Worm (Caenorhabditis elegans) whole organism, L4 larva: Measurements from ENCODE around the gene sshk-1.

Experiments
- T20F7.1 ChIP-seq: fragments of 200-800 bp; sonication (Bioruptor generic); optimal IDR thresholded peaks from 2 replicates; lab custom pipeline; 2018; ENCODE audit warnings: mild to moderate bottlenecking, missing genetic modification characterization, missing compliant biosample characterization
- T26A8.4 ChIP-seq: fragments of 200-800 bp; sonication (Bioruptor generic); IDR thresholded peaks from 2 replicates; pipeline ENCODE4 v1.3.6; 2022; ENCODE audit warnings: missing genetic modification characterization, missing compliant biosample characterization
- Y105C5A.15 ChIP-seq: fragments of 200-800 bp; sonication (Bioruptor generic); IDR thresholded peaks from 2 replicates; pipeline ENCODE4 v1.3.6; 2022; ENCODE audit warnings: missing genetic modification characterization, missing compliant biosample characterization
- Y75B8A.6 ChIP-seq: fragments of 200-800 bp; sonication (Bioruptor generic); IDR thresholded peaks from 2 replicates; pipeline ENCODE4 v1.3.6; 2022; ENCODE audit warnings: missing genetic modification reagents, missing genetic modification characterization, missing compliant biosample characterization
- ZK546.5 ChIP-seq, 2 experiments: sonication (generic microtip); optimal IDR thresholded peaks; 2 replicates each; lab custom pipeline; 2017; ENCODE audit warnings: missing biosample characterization in 2 of 2, missing genetic modification characterization in 2 of 2
- aha-1 ChIP-seq: fragments of 150-350 bp; peaks from one replicate; lab custom pipeline; 2014; ENCODE audit warnings: missing biosample characterization, missing genetic modification characterization
- ama-1 ChIP-seq: fragments of 150-350 bp; optimal IDR thresholded peaks from 2 replicates; lab custom pipeline; 2014; ENCODE audit warnings: inconsistent platforms, mixed read lengths
- ces-1 ChIP-seq: fragments of 150-350 bp; sonication (generic microtip); optimal IDR thresholded peaks from 4 replicates; lab custom pipeline; 2014; ENCODE audit warnings: missing biosample characterization, missing genetic modification reagents, missing genetic modification characterization
- ctbp-1 ChIP-seq: fragments of 200-800 bp; sonication (Bioruptor generic); IDR thresholded peaks from 2 replicates; pipeline ENCODE4 v1.3.6; 2022; ENCODE audit warnings: missing genetic modification reagents, missing genetic modification characterization, missing compliant biosample characterization
- daf-16 ChIP-seq, 3 experiments: sonication (generic microtip); optimal IDR thresholded peaks; 2 replicates each; lab custom pipeline; 2016 to 2017; ENCODE audit warnings: missing genetic modification characterization in 3 of 3, missing genetic modification reagents in 3 of 3, mild to moderate bottlenecking in 2 of 3, missing compliant biosample characterization in 2 of 3, missing biosample characterization in 1 of 3, moderate library complexity in 1 of 3
- dmd-9 ChIP-seq: fragments of 200-800 bp; sonication (Bioruptor generic); IDR thresholded peaks from 2 replicates; pipeline ENCODE4 v1.3.6; 2022; ENCODE audit warnings: missing genetic modification reagents, missing genetic modification characterization, missing compliant biosample characterization
- dve-1 ChIP-seq: sonication (generic microtip); optimal IDR thresholded peaks from 2 replicates; lab custom pipeline; 2017; ENCODE audit warnings: antibody characterized with exemption, mild to moderate bottlenecking, missing genetic modification characterization, missing compliant biosample characterization; ENCODE audit not compliant: insufficient read depth
- egl-27 ChIP-seq: sonication (generic microtip); optimal IDR thresholded peaks from 3 replicates; lab custom pipeline; 2017; ENCODE audit warnings: missing biosample characterization, missing genetic modification reagents, missing genetic modification characterization
- egl-43 ChIP-seq: fragments of 200-800 bp; sonication (Bioruptor generic); IDR thresholded peaks from 2 replicates; pipeline ENCODE4 v1.3.6; 2022; ENCODE audit warnings: missing genetic modification reagents, missing genetic modification characterization, missing compliant biosample characterization
- fkh-10 ChIP-seq: fragments of 150-350 bp; optimal IDR thresholded peaks from 2 replicates; lab custom pipeline; 2014; ENCODE audit warnings: missing biosample characterization, missing genetic modification reagents, missing genetic modification characterization
- hif-1 ChIP-seq, 2 experiments: sonication (generic microtip); optimal IDR thresholded peaks; 2 replicates each; lab custom pipeline; 2016 to 2017; ENCODE audit warnings: missing compliant biosample characterization in 2 of 2, missing genetic modification characterization in 2 of 2, missing genetic modification reagents in 2 of 2, missing genotype in 2 of 2, mild to moderate bottlenecking in 1 of 2
- hlh-11 ChIP-seq: fragments of 200-800 bp; sonication (Bioruptor generic); optimal IDR thresholded peaks from 2 replicates; lab custom pipeline; 2018; ENCODE audit warnings: mild to moderate bottlenecking, missing genetic modification characterization, missing compliant biosample characterization
- hlh-30 ChIP-seq: sonication (generic microtip); optimal IDR thresholded peaks from 2 replicates; lab custom pipeline; 2017; ENCODE audit warnings: antibody characterized with exemption, mild to moderate bottlenecking, missing genetic modification characterization, missing compliant biosample characterization; ENCODE audit not compliant: insufficient read depth
- hmg-1.1 ChIP-seq: fragments of 200-800 bp; sonication (Bioruptor generic); IDR thresholded peaks from 2 replicates; pipeline ENCODE4 v1.3.6; 2022; ENCODE audit warnings: missing genetic modification reagents, missing genetic modification characterization, missing compliant biosample characterization
- jun-1 ChIP-seq: fragments of 150-350 bp; optimal IDR thresholded peaks from 2 replicates; lab custom pipeline; 2014; ENCODE audit warnings: missing biosample characterization, missing genetic modification reagents, missing genetic modification characterization
- lin-1 ChIP-seq: fragments of 200-800 bp; sonication (Bioruptor generic); IDR thresholded peaks from 2 replicates; pipeline ENCODE4 v1.3.6; 2022; ENCODE audit warnings: missing genetic modification reagents, missing genetic modification characterization, missing compliant biosample characterization
- lin-13 ChIP-seq: fragments of 150-350 bp; optimal IDR thresholded peaks from 2 replicates; lab custom pipeline; 2014; ENCODE audit warnings: missing biosample characterization, missing genetic modification reagents, missing genetic modification characterization
- lsy-2 ChIP-seq, 2 experiments: fragments of 150-350 bp in 1 of 2; sonication (generic microtip) in 1 of 2; optimal IDR thresholded peaks; 2 replicates each; lab custom pipeline; 2014 to 2017; ENCODE audit warnings: missing biosample characterization in 2 of 2, missing genetic modification characterization in 2 of 2
- madf-9 ChIP-seq: fragments of 200-800 bp; sonication (Bioruptor generic); conservative IDR thresholded peaks from 2 replicates; pipeline ENCODE4 v1.3.6; 2022; ENCODE audit warnings: missing genetic modification reagents, missing genetic modification characterization, missing compliant biosample characterization
- mdl-1 ChIP-seq, 2 experiments: fragments of 150-350 bp in 1 of 2; sonication (generic microtip) in 1 of 2; optimal IDR thresholded peaks; 2 replicates each; lab custom pipeline; 2014 to 2017; ENCODE audit warnings: missing biosample characterization in 2 of 2, missing genetic modification characterization in 2 of 2
- mdt-29 ChIP-seq: fragments of 200-800 bp; sonication (Bioruptor generic); IDR thresholded peaks from 2 replicates; pipeline ENCODE4 v1.3.6; 2022; ENCODE audit warnings: missing genetic modification reagents, missing genetic modification characterization, missing compliant biosample characterization
- mep-1 ChIP-seq: fragments of 150-350 bp; sonication (generic microtip); optimal IDR thresholded peaks from 3 replicates; lab custom pipeline; 2014; ENCODE audit warnings: missing biosample characterization, missing genetic modification characterization
- mes-2 ChIP-seq: sonication (generic microtip); optimal IDR thresholded peaks from 2 replicates; lab custom pipeline; 2016; ENCODE audit warnings: missing genotype, mild to moderate bottlenecking, missing genetic modification characterization, missing compliant biosample characterization; ENCODE audit not compliant: poor library complexity, severe bottlenecking
- nhr-11 ChIP-seq: fragments of 150-350 bp; optimal IDR thresholded peaks from 2 replicates; lab custom pipeline; 2014; ENCODE audit warnings: missing biosample characterization, missing genetic modification characterization
- nhr-25 ChIP-seq: sonication (generic microtip); optimal IDR thresholded peaks from 2 replicates; lab custom pipeline; 2017; ENCODE audit warnings: missing genetic modification characterization, mild to moderate bottlenecking, missing compliant biosample characterization, antibody characterized with exemption, moderate library complexity, borderline replicate concordance; ENCODE audit not compliant: insufficient read depth
- nhr-28 ChIP-seq: fragments of 150-350 bp; optimal IDR thresholded peaks from 2 replicates; lab custom pipeline; 2014; ENCODE audit warnings: missing biosample characterization, missing genetic modification characterization
- nhr-42 ChIP-seq: fragments of 200-800 bp; sonication (Bioruptor generic); IDR thresholded peaks from 2 replicates; pipeline ENCODE4 v1.3.6; 2022; ENCODE audit warnings: missing genetic modification characterization, missing compliant biosample characterization
- nhr-48 ChIP-seq: sonication (generic microtip); optimal IDR thresholded peaks from 2 replicates; lab custom pipeline; 2016; ENCODE audit warnings: mild to moderate bottlenecking, missing genetic modification characterization, missing compliant biosample characterization
- nhr-77 ChIP-seq: fragments of 150-350 bp; optimal IDR thresholded peaks from 2 replicates; lab custom pipeline; 2014; ENCODE audit warnings: missing biosample characterization, missing genetic modification characterization
- pha-4 ChIP-seq, 2 experiments: fragments of 150-350 bp in 1 of 2; fragments of 200-800 bp in 1 of 2; sonication (Bioruptor generic) in 1 of 2; IDR thresholded peaks in 1 of 2; optimal IDR thresholded peaks in 1 of 2; 2 replicates each; pipeline versions ENCODE4 v1.3.6 to Lab custom; 2014 to 2022; ENCODE audit warnings: missing genetic modification characterization in 2 of 2, missing genetic modification reagents in 2 of 2, missing biosample characterization in 1 of 2, missing compliant biosample characterization in 1 of 2
- php-3 ChIP-seq: fragments of 200-800 bp; sonication (Bioruptor generic); IDR thresholded peaks from 2 replicates; pipeline ENCODE4 v1.3.6; 2022; ENCODE audit warnings: missing genetic modification reagents, missing genetic modification characterization, missing compliant biosample characterization
- pqm-1 ChIP-seq: sonication (generic microtip); optimal IDR thresholded peaks from 2 replicates; lab custom pipeline; 2017; ENCODE audit warnings: missing biosample characterization, missing genetic modification characterization
- rbr-2 ChIP-seq: sonication (generic microtip); optimal IDR thresholded peaks from 2 replicates; lab custom pipeline; 2016; ENCODE audit warnings: missing genotype, missing genetic modification characterization, missing compliant biosample characterization
- sdz-12 ChIP-seq: fragments of 200-800 bp; sonication (Bioruptor generic); optimal IDR thresholded peaks from 2 replicates; lab custom pipeline; 2018; ENCODE audit warnings: mild to moderate bottlenecking, missing genetic modification characterization, missing compliant biosample characterization
- spr-3 ChIP-seq: fragments of 200-800 bp; sonication (Bioruptor generic); optimal IDR thresholded peaks from 2 replicates; lab custom pipeline; 2018; ENCODE audit warnings: mild to moderate bottlenecking, missing genetic modification characterization, missing compliant biosample characterization
- tra-1 ChIP-seq: fragments of 200-800 bp; sonication (Bioruptor generic); IDR thresholded peaks from 2 replicates; pipeline ENCODE4 v1.3.6; 2022; ENCODE audit warnings: missing genetic modification reagents, missing genetic modification characterization, missing compliant biosample characterization
- unc-39 ChIP-seq: sonication (generic microtip); optimal IDR thresholded peaks from 2 replicates; lab custom pipeline; 2017; ENCODE audit warnings: missing biosample characterization, missing genetic modification characterization
- unc-62 ChIP-seq, 3 experiments: fragments of 150-350 bp in 1 of 3; sonication (generic microtip); optimal IDR thresholded peaks in 2 of 3; peaks in 1 of 3; 1 replicate in 1 of 3; 2 replicates in 2 of 3; lab custom pipeline; 2014 to 2017; ENCODE audit warnings: missing biosample characterization in 3 of 3, missing genetic modification characterization in 3 of 3, missing genetic modification reagents in 3 of 3, missing genotype in 1 of 3
- zfp-3 ChIP-seq: fragments of 200-800 bp; sonication (Bioruptor generic); conservative IDR thresholded peaks from 2 replicates; pipeline ENCODE4 v1.3.6; 2022; ENCODE audit warnings: missing genetic modification reagents, missing genetic modification characterization, missing compliant biosample characterization
- zip-2 ChIP-seq: fragments of 150-350 bp; optimal IDR thresholded peaks from 2 replicates; lab custom pipeline; 2014; ENCODE audit warnings: missing biosample characterization, missing genetic modification characterization

The sshk-1 gene

DNA sequence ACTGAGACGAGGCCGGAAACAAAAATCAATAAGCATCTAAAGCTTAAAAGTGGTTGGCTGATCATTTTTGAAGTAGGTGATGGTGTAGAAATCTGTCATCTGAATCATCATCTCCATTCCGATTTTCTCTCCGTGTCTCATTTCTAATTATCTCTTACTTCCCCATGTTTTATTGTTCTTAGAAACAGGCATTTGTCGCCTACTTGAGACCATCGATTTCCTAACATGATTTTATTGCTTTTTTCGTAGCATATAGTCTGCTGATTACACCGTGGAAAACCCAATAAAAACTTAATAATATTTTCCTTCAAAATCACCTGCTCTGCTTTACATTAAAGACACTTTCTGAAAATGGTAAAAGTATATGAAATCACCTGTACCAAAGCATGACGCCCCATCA lies 40.7 kb upstream of the sshk-1 start, which contains the start of gene F38A6.4 (continued):
- TF ChIP-seq dmd-9 (GFP tag; lab: Robert Waterston, UW) (no peak), Y105C5A.15 (no peak), Y75B8A.6 (GFP tag; lab: Robert Waterston, UW) (no peak), nhr-48 (tag; lab: Kevin White, UChicago) (no peak), unc-62 (GFP tag; optimal IDR thresholded peaks at IDR 0.05 in 1 of 2; lab: Kevin White, UChicago) (peak in 1 of 2 experiments; percentile 84), unc-62 (tag; optimal IDR thresholded peaks at IDR 0.05; lab: Kevin White, UChicago) (no peak)
- TF ChIP-seq, all 104 proteins: peak for 5

- TF ChIP-seq lsy-2 (tag; optimal IDR thresholded peaks at IDR 0.05; lab: Kevin White, UChicago) (peak; percentile 48 to 64), T26A8.4 (GFP tag; lab: Robert Waterston, UW) (peak; percentile 14; the same call in 1 of the 2 replicates), mdl-1 (tag; optimal IDR thresholded peaks at IDR 0.05; lab: Kevin White, UChicago) (peak in 1 of 2 experiments; percentile 77), hmg-1.1 (GFP tag; lab: Robert Waterston, UW) (peak; percentile 70), nhr-25 (tag; lab: Kevin White, UChicago) (no peak), zip-2 (tag; lab: Kevin White, UChicago) (no peak), nhr-77 (tag; lab: Kevin White, UChicago) (peak; percentile 64), dve-1 (tag; lab: Kevin White, UChicago) (peak; percentile 53), hlh-30 (tag; lab: Kevin White, UChicago) (peak; percentile 84), ces-1 (peak; percentile 19), mdt-29 (GFP tag; lab: Robert Waterston, UW) (0 out of 2 replicates have a peak, but pooled peaks have one; percentile 6), daf-16 (GFP tag; optimal IDR thresholded peaks at IDR 0.05; lab: Kevin White, UChicago) (no peak), daf-16 (tag; optimal IDR thresholded peaks at IDR 0.05; lab: Kevin White, UChicago) (peak; percentile 48), nhr-42 (GFP tag; lab: Robert Waterston, UW) (no peak), egl-27 (tag; lab: Kevin White, UChicago) (no peak), ama-1 (lab: Kevin White, UChicago) (peak; percentile 44), hif-1 (tag; optimal IDR thresholded peaks at IDR 0.05; lab: Kevin White, UChicago) (peak in 1 of 2 experiments; percentile 84), madf-9 (GFP tag; lab: Robert Waterston, UW) (peak; percentile 62; the same call in 1 of the 2 replicates), unc-39 (no peak), egl-43 (GFP tag; lab: Robert Waterston, UW) (0 out of 2 replicates have a peak, but pooled peaks have one; percentile 44), nhr-11 (tag; lab: Kevin White, UChicago) (peak; percentile 73), unc-62 (GFP tag; optimal IDR thresholded peaks at IDR 0.05 in 1 of 2; lab: Kevin White, UChicago) (peak in 1 of 2 experiments; percentile 74), unc-62 (tag; optimal IDR thresholded peaks at IDR 0.05; lab: Kevin White, UChicago) (no peak), dmd-9 (GFP tag; lab: Robert Waterston, UW) (no peak), T20F7.1 (GFP tag; lab: Kevin White, UChicago) (no peak), fkh-10 (peak; percentile 13), pqm-1 (tag; lab: Kevin White, UChicago) (peak; percentile 16), rbr-2 (tag; lab: Kevin White, UChicago) (peak; percentile 23), ctbp-1 (peak; percentile 73), nhr-28 (tag; lab: Kevin White, UChicago) (peak; percentile 81), sdz-12 (GFP tag; lab: Kevin White, UChicago) (no peak), php-3 (GFP tag; lab: Robert Waterston, UW) (peak; percentile 56; the same call in 1 of the 2 replicates), ZK546.5 (tag; optimal IDR thresholded peaks at IDR 0.05; lab: Kevin White, UChicago) (no peak), hlh-11 (tag; lab: Kevin White, UChicago) (peak; percentile 77), nhr-48 (tag; lab: Kevin White, UChicago) (peak; percentile 1), mep-1 (peak; percentile 81), aha-1 (tag; lab: Kevin White, UChicago) (peak; percentile 84), lin-13 (GFP tag; lab: Kevin White, UChicago) (peak; percentile 10), lin-1 (peak; percentile 36; the same call in 1 of the 2 replicates), tra-1 (GFP tag; lab: Robert Waterston, UW) (peak; percentile 29; the same call in 1 of the 2 replicates), pha-4 (GFP tag; IDR thresholded peaks at IDR 0.05; lab: Robert Waterston, UW) (no peak), pha-4 (tag; optimal IDR thresholded peaks at IDR 0.05; lab: Kevin White, UChicago) (peak; percentile 100), jun-1 (tag; lab: Kevin White, UChicago) (no peak), spr-3 (GFP tag; lab: Kevin White, UChicago) (no peak), mes-2 (tag; lab: Kevin White, UChicago) (peak; percentile 61), zfp-3 (GFP tag; lab: Robert Waterston, UW) (peak; percentile 30; the same call in 1 of the 2 replicates)
Observed at ce11 chrV:20776761-20777160, 39.2 kb upstream of the sshk-1 start.
